Fruit fly (Drosophila melanogaster) whole organism, embryonic: ENCODE data around the gene lap.

Experiments used
- Antp ChIP-seq: fragments of 200-800 bp; sonication (Bioruptor generic); optimal IDR thresholded peaks from 3 replicates; lab custom pipeline; 2016; ENCODE audit warnings: missing biosample characterization, missing genetic modification characterization
- B-H2 ChIP-seq: fragments of 200-800 bp; sonication (Bioruptor generic); optimal IDR thresholded peaks from 2 replicates; lab custom pipeline; 2018; ENCODE audit warnings: missing biosample characterization, mild to moderate bottlenecking, missing genetic modification characterization
- BtbVII ChIP-seq: fragments of 200-800 bp; sonication (Bioruptor generic); optimal IDR thresholded peaks from 3 replicates; lab custom pipeline; 2017; ENCODE audit warnings: missing biosample characterization, mild to moderate bottlenecking, missing genetic modification characterization
- CG12071 ChIP-seq: fragments of 200-800 bp; sonication (Bioruptor generic); optimal IDR thresholded peaks from 3 replicates; lab custom pipeline; 2018; ENCODE audit warnings: missing biosample characterization, mild to moderate bottlenecking, missing genetic modification characterization
- CG13296 ChIP-seq: fragments of 200-800 bp; sonication (Bioruptor generic); optimal IDR thresholded peaks from 3 replicates; lab custom pipeline; 2018; ENCODE audit warnings: missing biosample characterization, mild to moderate bottlenecking, missing genetic modification characterization
- CG14667 ChIP-seq: fragments of 200-800 bp; sonication (Bioruptor generic); IDR thresholded peaks from 2 replicates; pipeline ENCODE4 v1.3.6; 2022; ENCODE audit warnings: missing biosample characterization, missing genetic modification characterization
- CG15269 ChIP-seq: fragments of 200-800 bp; sonication (Bioruptor generic); optimal IDR thresholded peaks from 2 replicates; lab custom pipeline; 2018; ENCODE audit warnings: missing biosample characterization, mild to moderate bottlenecking, missing genetic modification characterization, moderate library complexity
- CG15514 ChIP-seq: fragments of 200-800 bp; sonication (Bioruptor generic); optimal IDR thresholded peaks from 3 replicates; lab custom pipeline; 2017; ENCODE audit warnings: missing biosample characterization, missing genetic modification characterization, mild to moderate bottlenecking, moderate library complexity, missing genetic modification reagents
- CG1647 ChIP-seq: fragments of 200-800 bp; sonication (Bioruptor generic); optimal IDR thresholded peaks from 3 replicates; lab custom pipeline; 2016; ENCODE audit warnings: missing biosample characterization, missing genetic modification characterization
- CG17186 ChIP-seq: fragments of 200-800 bp; sonication (Bioruptor generic); optimal IDR thresholded peaks from 3 replicates; lab custom pipeline; 2017; ENCODE audit warnings: missing biosample characterization, missing genetic modification reagents, missing genetic modification characterization
- CG18599 ChIP-seq: fragments of 200-800 bp; sonication (Bioruptor generic); optimal IDR thresholded peaks from 3 replicates; lab custom pipeline; 2017; ENCODE audit warnings: missing biosample characterization, missing genetic modification characterization, mild to moderate bottlenecking, moderate library complexity, missing genetic modification reagents
- CG2678 ChIP-seq: fragments of 200-800 bp; sonication (Bioruptor generic); optimal IDR thresholded peaks from 3 replicates; lab custom pipeline; 2019; ENCODE audit warnings: missing biosample characterization, mild to moderate bottlenecking, missing genetic modification characterization, moderate library complexity
- CG3281 ChIP-seq: fragments of 200-800 bp; sonication (Bioruptor generic); optimal IDR thresholded peaks from 3 replicates; lab custom pipeline; 2017; ENCODE audit warnings: missing biosample characterization, mild to moderate bottlenecking, missing genetic modification characterization
- CG34376 ChIP-seq: fragments of 200-800 bp; sonication (Bioruptor generic); optimal IDR thresholded peaks from 2 replicates; lab custom pipeline; 2018; ENCODE audit warnings: missing biosample characterization, mild to moderate bottlenecking, missing genetic modification characterization
- CG7357 ChIP-seq: fragments of 200-800 bp; sonication (Bioruptor generic); IDR thresholded peaks from 3 replicates; pipeline ENCODE4 v1.3.6; 2022; ENCODE audit warnings: missing biosample characterization, missing genetic modification characterization
- CG9817 ChIP-seq: fragments of 200-800 bp; sonication (Bioruptor generic); optimal IDR thresholded peaks from 2 replicates; lab custom pipeline; 2018; ENCODE audit warnings: missing biosample characterization, mild to moderate bottlenecking, missing genetic modification characterization, moderate library complexity
- CoRest ChIP-seq: fragments of 200-800 bp; sonication (Bioruptor generic); optimal IDR thresholded peaks from 3 replicates; lab custom pipeline; 2018; ENCODE audit warnings: missing biosample characterization, mild to moderate bottlenecking, missing genetic modification characterization, moderate library complexity
- E2f1 ChIP-seq: fragments of 200-800 bp; sonication (Bioruptor generic); IDR thresholded peaks from 2 replicates; pipeline ENCODE4 v1.3.6; 2022; ENCODE audit warnings: missing biosample characterization, missing genetic modification characterization
- Ets97D ChIP-seq: fragments of 200-800 bp; sonication (Bioruptor generic); optimal IDR thresholded peaks from 3 replicates; lab custom pipeline; 2016; ENCODE audit warnings: missing biosample characterization, missing genetic modification characterization
- Fer3 ChIP-seq: fragments of 200-800 bp; sonication (Bioruptor generic); optimal IDR thresholded peaks from 2 replicates; lab custom pipeline; 2018; ENCODE audit warnings: missing biosample characterization, mild to moderate bottlenecking, missing genetic modification characterization, moderate library complexity
- GATAe ChIP-seq: fragments of 200-800 bp; sonication (Bioruptor generic); conservative IDR thresholded peaks from 2 replicates; pipeline ENCODE4 v1.3.6; 2022; ENCODE audit warnings: missing biosample characterization, missing genetic modification characterization
- Hey ChIP-seq: fragments of 200-800 bp; sonication (Bioruptor generic); optimal IDR thresholded peaks from 3 replicates; lab custom pipeline; 2018; ENCODE audit warnings: missing biosample characterization, mild to moderate bottlenecking, missing genetic modification characterization
- Hmr ChIP-seq: fragments of 200-800 bp; sonication (Bioruptor generic); optimal IDR thresholded peaks from 3 replicates; lab custom pipeline; 2017; ENCODE audit warnings: mild to moderate bottlenecking, missing biosample characterization, missing genetic modification reagents, missing genetic modification characterization
- Meics ChIP-seq: fragments of 200-800 bp; sonication (Bioruptor generic); optimal IDR thresholded peaks from 2 replicates; lab custom pipeline; 2017; ENCODE audit warnings: missing biosample characterization, mild to moderate bottlenecking, missing genetic modification characterization
- Rfx ChIP-seq: fragments of 200-800 bp; sonication (Bioruptor generic); IDR thresholded peaks from 2 replicates; pipeline ENCODE4 v1.3.6; 2022; ENCODE audit warnings: missing biosample characterization, missing genetic modification characterization
- Rx ChIP-seq: fragments of 200-800 bp; sonication (Bioruptor generic); IDR thresholded peaks from 2 replicates; pipeline ENCODE4 v1.3.6; 2022; ENCODE audit warnings: missing biosample characterization, missing genetic modification characterization
- Six4 ChIP-seq: fragments of 200-800 bp; sonication (Bioruptor generic); optimal IDR thresholded peaks from 2 replicates; lab custom pipeline; 2016; ENCODE audit warnings: missing biosample characterization, missing genetic modification characterization
- caup ChIP-seq: fragments of 200-800 bp; sonication (Bioruptor generic); optimal IDR thresholded peaks from 3 replicates; lab custom pipeline; 2017; ENCODE audit warnings: missing biosample characterization, mild to moderate bottlenecking, missing genetic modification characterization, moderate library complexity; ENCODE audit not compliant: severe bottlenecking
- cwo ChIP-seq: fragments of 200-800 bp; sonication (Bioruptor generic); optimal IDR thresholded peaks from 3 replicates; lab custom pipeline; 2017; ENCODE audit warnings: missing biosample characterization, missing genetic modification characterization, mild to moderate bottlenecking, moderate library complexity, missing genetic modification reagents
- exex ChIP-seq: fragments of 200-800 bp; sonication (Bioruptor generic); optimal IDR thresholded peaks from 4 replicates; lab custom pipeline; 2018; ENCODE audit warnings: missing biosample characterization, mild to moderate bottlenecking, missing genetic modification characterization, moderate library complexity
- fd102C ChIP-seq: fragments of 200-800 bp; sonication (Bioruptor generic); optimal IDR thresholded peaks from 2 replicates; lab custom pipeline; 2018; ENCODE audit warnings: missing biosample characterization, mild to moderate bottlenecking, missing genetic modification characterization, moderate library complexity
- fd3F ChIP-seq: fragments of 200-800 bp; sonication (Bioruptor generic); optimal IDR thresholded peaks from 2 replicates; lab custom pipeline; 2018; ENCODE audit warnings: missing biosample characterization, mild to moderate bottlenecking, missing genetic modification characterization, moderate library complexity
- grn ChIP-seq: fragments of 200-800 bp; sonication (Bioruptor generic); optimal IDR thresholded peaks from 3 replicates; lab custom pipeline; 2017; ENCODE audit warnings: missing biosample characterization, missing genetic modification characterization
- lab ChIP-seq: fragments of 200-800 bp; sonication (Bioruptor generic); optimal IDR thresholded peaks from 3 replicates; lab custom pipeline; 2017; ENCODE audit warnings: missing biosample characterization, missing genetic modification characterization, mild to moderate bottlenecking, moderate library complexity, missing genetic modification reagents
- mirr ChIP-seq: fragments of 200-800 bp; sonication (Bioruptor generic); optimal IDR thresholded peaks from 3 replicates; lab custom pipeline; 2018; ENCODE audit warnings: missing biosample characterization, mild to moderate bottlenecking, missing genetic modification characterization
- schlank ChIP-seq: fragments of 200-800 bp; sonication (Bioruptor generic); optimal IDR thresholded peaks from 2 replicates; lab custom pipeline; 2018; ENCODE audit warnings: missing biosample characterization, mild to moderate bottlenecking, missing genetic modification characterization
- scrt ChIP-seq: fragments of 200-800 bp; sonication (Bioruptor generic); optimal IDR thresholded peaks from 2 replicates; lab custom pipeline; 2018; ENCODE audit warnings: missing biosample characterization, mild to moderate bottlenecking, missing genetic modification characterization, moderate library complexity
- sug ChIP-seq: fragments of 200-800 bp; optimal IDR thresholded peaks from 2 replicates; lab custom pipeline; 2019; ENCODE audit warnings: missing biosample characterization, mild to moderate bottlenecking, missing genetic modification characterization, moderate library complexity
- unpg ChIP-seq: fragments of 200-800 bp; sonication (Bioruptor generic); optimal IDR thresholded peaks from 3 replicates; lab custom pipeline; 2018; ENCODE audit warnings: missing biosample characterization, mild to moderate bottlenecking, missing genetic modification characterization, moderate library complexity

The lap gene

dm6 chr3R:7216924-7217529 lies 30.2 kb downstream of the lap start, which contains the start of gene CG14606:
Gene CG14606 (minus strand): TSS chr3R:7217083.
- TF ChIP-seq CG7357 (GFP tag; lab: Robert Waterston, UW) (no peak), Six4 (GFP tag; lab: Kevin White, UChicago) (no peak), CG9817 (tag; lab: Kevin White, UChicago) (peak; percentile 18), Rfx (GFP tag; lab: Robert Waterston, UW) (0 out of 2 replicates have a peak, but pooled peaks have one; percentile 13), CG12071 (GFP tag; lab: Kevin White, UChicago) (peak; percentile 8), CG18599 (peak; percentile 48), schlank (tag; lab: Kevin White, UChicago) (peak; percentile 36), unpg (no peak), B-H2 (GFP tag; lab: Kevin White, UChicago) (peak; percentile 21), Hey (peak; percentile 73), CoRest (tag; lab: Kevin White, UChicago) (peak; percentile 21), Meics (GFP tag; lab: Kevin White, UChicago) (peak; percentile 48), BtbVII (GFP tag; lab: Kevin White, UChicago) (peak; percentile 21), cwo (GFP tag; lab: Kevin White, UChicago) (peak; percentile 21), CG13296 (peak; percentile 58), CG3281 (GFP tag; lab: Kevin White, UChicago) (peak; percentile 53), CG15269 (tag; lab: Kevin White, UChicago) (peak; percentile 41), fd102C (GFP tag; lab: Kevin White, UChicago) (no peak), lab (GFP tag; lab: Kevin White, UChicago) (peak; percentile 65), mirr (GFP tag; lab: Kevin White, UChicago) (peak; percentile 37), caup (GFP tag; lab: Kevin White, UChicago) (peak; percentile 7), sug (tag; lab: Kevin White, UChicago) (peak; percentile 41), E2f1 (GFP tag; lab: Robert Waterston, UW) (no peak), scrt (GFP tag; lab: Kevin White, UChicago) (peak; percentile 46), Ets97D (no peak), grn (peak; percentile 4), fd3F (GFP tag; lab: Kevin White, UChicago) (peak; percentile 33), CG34376 (peak; percentile 14), exex (tag; lab: Kevin White, UChicago) (peak; percentile 91), Fer3 (tag; lab: Kevin White, UChicago) (peak; percentile 37), Rx (GFP tag; lab: Robert Waterston, UW) (no peak), Antp (GFP tag; lab: Kevin White, UChicago) (no peak), Hmr (GFP tag; lab: Kevin White, UChicago) (peak; percentile 74), CG15514 (GFP tag; lab: Kevin White, UChicago) (peak; percentile 35), CG1647 (no peak), CG14667 (GFP tag; lab: Robert Waterston, UW) (no peak), GATAe (0 out of 2 replicates have a peak, but pooled peaks have one; percentile 38), CG17186 (GFP tag; lab: Kevin White, UChicago) (no peak), CG2678 (peak; percentile 57)
